Fruit fly (Drosophila melanogaster) whole organism, prepupa: ENCODE measurements around the gene CG4133.

ENCODE experiments used
- Blimp-1 ChIP-seq: fragments of 200-800 bp; sonication (Bioruptor generic); optimal IDR thresholded peaks from 3 replicates; lab custom pipeline; 2017; ENCODE audit warnings: missing biosample characterization, missing genetic modification characterization, mild to moderate bottlenecking, moderate library complexity, missing genetic modification reagents
- CG10631 ChIP-seq: fragments of 200-800 bp; sonication (Bioruptor generic); optimal IDR thresholded peaks from 2 replicates; lab custom pipeline; 2016; ENCODE audit warnings: missing biosample characterization, missing genetic modification characterization
- CG10669 ChIP-seq: fragments of 200-800 bp; sonication (Bioruptor generic); optimal IDR thresholded peaks from 3 replicates; lab custom pipeline; 2018; ENCODE audit warnings: missing biosample characterization, mild to moderate bottlenecking, missing genetic modification characterization, moderate library complexity
- CG11762 ChIP-seq: fragments of 200-800 bp; sonication (Bioruptor generic); optimal IDR thresholded peaks from 3 replicates; lab custom pipeline; 2016; ENCODE audit warnings: missing biosample characterization, missing genetic modification characterization; ENCODE audit not compliant: insufficient read depth
- CG11902 ChIP-seq: fragments of 200-800 bp; sonication (Bioruptor generic); optimal IDR thresholded peaks from 3 replicates; lab custom pipeline; 2016; ENCODE audit warnings: missing biosample characterization, missing genetic modification characterization
- CG15336 ChIP-seq: fragments of 200-800 bp; sonication (Bioruptor generic); IDR thresholded peaks from 2 replicates; pipeline ENCODE4 v1.3.6; 2022; ENCODE audit warnings: missing biosample characterization, missing genetic modification characterization
- CG1621 ChIP-seq: fragments of 200-800 bp; sonication (Bioruptor generic); optimal IDR thresholded peaks from 3 replicates; lab custom pipeline; 2018; ENCODE audit warnings: missing biosample characterization, mild to moderate bottlenecking, missing genetic modification characterization
- CG16779 ChIP-seq: fragments of 200-800 bp; sonication (Bioruptor generic); optimal IDR thresholded peaks from 3 replicates; lab custom pipeline; 2017; ENCODE audit warnings: missing biosample characterization, mild to moderate bottlenecking, missing genetic modification characterization
- CG3032 ChIP-seq: fragments of 200-800 bp; optimal IDR thresholded peaks from 2 replicates; lab custom pipeline; 2019; ENCODE audit warnings: missing biosample characterization, mild to moderate bottlenecking, missing genetic modification characterization, moderate library complexity
- CG32006 ChIP-seq: fragments of 200-800 bp; sonication (Bioruptor generic); optimal IDR thresholded peaks from 3 replicates; lab custom pipeline; 2017; ENCODE audit warnings: missing biosample characterization, mild to moderate bottlenecking, missing genetic modification characterization
- CG3919 ChIP-seq: fragments of 200-800 bp; sonication (Bioruptor generic); optimal IDR thresholded peaks from 3 replicates; lab custom pipeline; 2016; ENCODE audit warnings: missing biosample characterization, missing genetic modification characterization
- CG4318 ChIP-seq: fragments of 200-800 bp; sonication (Bioruptor generic); optimal IDR thresholded peaks from 3 replicates; lab custom pipeline; 2017; ENCODE audit warnings: missing biosample characterization, mild to moderate bottlenecking, missing genetic modification characterization
- CG6276 ChIP-seq: fragments of 200-800 bp; sonication (Bioruptor generic); optimal IDR thresholded peaks from 2 replicates; lab custom pipeline; 2017; ENCODE audit warnings: missing biosample characterization, mild to moderate bottlenecking, missing genetic modification characterization
- CG6792 ChIP-seq: fragments of 200-800 bp; sonication (Bioruptor generic); optimal IDR thresholded peaks from 3 replicates; lab custom pipeline; 2016; ENCODE audit warnings: missing biosample characterization, missing genetic modification characterization
- CG6854 ChIP-seq: fragments of 200-800 bp; sonication (Bioruptor generic); optimal IDR thresholded peaks from 2 replicates; lab custom pipeline; 2017; ENCODE audit warnings: missing biosample characterization, mild to moderate bottlenecking, missing genetic modification characterization
- CG7368 ChIP-seq: fragments of 200-800 bp; sonication (Bioruptor generic); optimal IDR thresholded peaks from 3 replicates; lab custom pipeline; 2016; ENCODE audit warnings: missing biosample characterization, missing genetic modification characterization
- CG8119 ChIP-seq: fragments of 200-800 bp; sonication (Bioruptor generic); IDR thresholded peaks from 3 replicates; pipeline ENCODE4 v1.3.6; 2022; ENCODE audit warnings: missing biosample characterization, missing genetic modification characterization
- CG8319 ChIP-seq: fragments of 200-800 bp; sonication (Bioruptor generic); optimal IDR thresholded peaks from 3 replicates; lab custom pipeline; 2016; ENCODE audit warnings: missing biosample characterization, missing genetic modification characterization
- CG8632 ChIP-seq: fragments of 200-800 bp; sonication (Bioruptor generic); optimal IDR thresholded peaks from 3 replicates; lab custom pipeline; 2016; ENCODE audit warnings: missing biosample characterization, missing genetic modification characterization
- Eip75B ChIP-seq: fragments of 200-800 bp; sonication (Bioruptor generic); optimal IDR thresholded peaks from 3 replicates; lab custom pipeline; 2016; ENCODE audit warnings: missing biosample characterization, missing genetic modification characterization
- Eip78C ChIP-seq: fragments of 200-800 bp; sonication (Bioruptor generic); peaks from one replicate; lab custom pipeline; 2016; ENCODE audit warnings: missing biosample characterization, missing genetic modification characterization
- Ets21C ChIP-seq: fragments of 200-800 bp; sonication (Bioruptor generic); optimal IDR thresholded peaks from 3 replicates; lab custom pipeline; 2016; ENCODE audit warnings: missing biosample characterization, missing genetic modification characterization
- Hr38 ChIP-seq: sonication (Bioruptor generic); optimal IDR thresholded peaks from 2 replicates; lab custom pipeline; 2016; ENCODE audit warnings: missing biosample characterization, missing genetic modification characterization
- Hr4 ChIP-seq: fragments of 200-800 bp; sonication (Bioruptor generic); optimal IDR thresholded peaks from 3 replicates; lab custom pipeline; 2016; ENCODE audit warnings: missing biosample characterization, missing genetic modification characterization
- Lpt ChIP-seq: fragments of 200-800 bp; sonication (Bioruptor generic); optimal IDR thresholded peaks from 3 replicates; lab custom pipeline; 2016; ENCODE audit warnings: missing biosample characterization, missing genetic modification characterization
- Met ChIP-seq: fragments of 200-800 bp; sonication (Bioruptor generic); optimal IDR thresholded peaks from 3 replicates; lab custom pipeline; 2016; ENCODE audit warnings: missing biosample characterization, missing genetic modification characterization
- OdsH ChIP-seq: fragments of 200-800 bp; sonication (Bioruptor generic); optimal IDR thresholded peaks from 3 replicates; lab custom pipeline; 2016; ENCODE audit warnings: missing biosample characterization, missing genetic modification characterization
- Smox ChIP-seq: fragments of 200-800 bp; sonication (Bioruptor generic); optimal IDR thresholded peaks from 3 replicates; lab custom pipeline; 2016; ENCODE audit warnings: missing biosample characterization, missing genetic modification characterization
- Sox102F ChIP-seq: fragments of 200-800 bp; sonication (Bioruptor generic); optimal IDR thresholded peaks from 2 replicates; lab custom pipeline; 2016; ENCODE audit warnings: missing biosample characterization, mild to moderate bottlenecking, missing genetic modification characterization
- Sox14 ChIP-seq: fragments of 200-800 bp; sonication (Bioruptor generic); optimal IDR thresholded peaks from 3 replicates; lab custom pipeline; 2016; ENCODE audit warnings: missing biosample characterization, missing genetic modification characterization
- Sox15 ChIP-seq: fragments of 200-800 bp; sonication (Bioruptor generic); optimal IDR thresholded peaks from 3 replicates; lab custom pipeline; 2016; ENCODE audit warnings: missing biosample characterization, missing genetic modification characterization
- achi ChIP-seq: fragments of 200-800 bp; sonication (Bioruptor generic); optimal IDR thresholded peaks from 3 replicates; lab custom pipeline; 2016; ENCODE audit warnings: missing biosample characterization, missing genetic modification characterization
- acj6 ChIP-seq: fragments of 200-800 bp; sonication (Bioruptor generic); optimal IDR thresholded peaks from 3 replicates; lab custom pipeline; 2016; ENCODE audit warnings: missing biosample characterization, missing genetic modification characterization
- cyc ChIP-seq: fragments of 200-800 bp; sonication (Bioruptor generic); optimal IDR thresholded peaks from 3 replicates; lab custom pipeline; 2016; ENCODE audit warnings: missing biosample characterization, missing genetic modification characterization
- dac ChIP-seq: fragments of 200-800 bp; sonication (Bioruptor generic); optimal IDR thresholded peaks from 2 replicates; lab custom pipeline; 2017; ENCODE audit warnings: missing biosample characterization, mild to moderate bottlenecking, missing genetic modification characterization
- dsx ChIP-seq: fragments of 200-800 bp; optimal IDR thresholded peaks from 3 replicates; lab custom pipeline; 2019; ENCODE audit warnings: missing biosample characterization, mild to moderate bottlenecking, missing genetic modification characterization, moderate library complexity; ENCODE audit not compliant: poor library complexity, severe bottlenecking
- eg ChIP-seq: fragments of 200-800 bp; sonication (Bioruptor generic); IDR thresholded peaks from 3 replicates; pipeline ENCODE4 v1.3.6; 2022; ENCODE audit warnings: missing biosample characterization, missing genetic modification characterization
- esn ChIP-seq: fragments of 200-800 bp; sonication (Bioruptor generic); optimal IDR thresholded peaks from 2 replicates; lab custom pipeline; 2016; ENCODE audit warnings: missing biosample characterization, mild to moderate bottlenecking, missing genetic modification characterization, moderate library complexity
- fd85E ChIP-seq: fragments of 200-800 bp; sonication (Bioruptor generic); optimal IDR thresholded peaks from 3 replicates; lab custom pipeline; 2016; ENCODE audit warnings: missing biosample characterization, missing genetic modification characterization
- fkh ChIP-seq: fragments of 200-800 bp; sonication (Bioruptor generic); optimal IDR thresholded peaks from 3 replicates; lab custom pipeline; 2017; ENCODE audit warnings: missing biosample characterization, mild to moderate bottlenecking, missing genetic modification characterization, moderate library complexity
- net ChIP-seq: fragments of 200-800 bp; sonication (Bioruptor generic); optimal IDR thresholded peaks from 3 replicates; lab custom pipeline; 2016; ENCODE audit warnings: missing biosample characterization, missing genetic modification characterization
- pdm3 ChIP-seq: fragments of 200-800 bp; sonication (Bioruptor generic); optimal IDR thresholded peaks from 3 replicates; lab custom pipeline; 2016; ENCODE audit warnings: missing biosample characterization, missing genetic modification characterization
- salr ChIP-seq, 2 experiments: fragments of 200-800 bp; sonication (Bioruptor generic); optimal IDR thresholded peaks; 3 replicates each; lab custom pipeline; 2016 to 2018; ENCODE audit warnings: missing biosample characterization in 2 of 2, missing genetic modification characterization in 2 of 2, mild to moderate bottlenecking in 1 of 2
- spab ChIP-seq: fragments of 200-800 bp; sonication (Bioruptor generic); optimal IDR thresholded peaks from 2 replicates; lab custom pipeline; 2017; ENCODE audit warnings: missing biosample characterization, mild to moderate bottlenecking, missing genetic modification characterization, missing genetic modification reagents
- svp ChIP-seq: fragments of 200-800 bp; sonication (Bioruptor generic); peaks from one replicate; lab custom pipeline; 2016; ENCODE audit warnings: missing biosample characterization, missing genetic modification characterization
- topi ChIP-seq: fragments of 200-800 bp; sonication (Bioruptor generic); optimal IDR thresholded peaks from 3 replicates; lab custom pipeline; 2016; ENCODE audit warnings: missing biosample characterization, missing genetic modification characterization
- vri ChIP-seq: fragments of 200-800 bp; sonication (Bioruptor generic); optimal IDR thresholded peaks from 3 replicates; lab custom pipeline; 2016; ENCODE audit warnings: missing biosample characterization, mild to moderate bottlenecking, missing genetic modification characterization

The CG4133 gene

DNA sequence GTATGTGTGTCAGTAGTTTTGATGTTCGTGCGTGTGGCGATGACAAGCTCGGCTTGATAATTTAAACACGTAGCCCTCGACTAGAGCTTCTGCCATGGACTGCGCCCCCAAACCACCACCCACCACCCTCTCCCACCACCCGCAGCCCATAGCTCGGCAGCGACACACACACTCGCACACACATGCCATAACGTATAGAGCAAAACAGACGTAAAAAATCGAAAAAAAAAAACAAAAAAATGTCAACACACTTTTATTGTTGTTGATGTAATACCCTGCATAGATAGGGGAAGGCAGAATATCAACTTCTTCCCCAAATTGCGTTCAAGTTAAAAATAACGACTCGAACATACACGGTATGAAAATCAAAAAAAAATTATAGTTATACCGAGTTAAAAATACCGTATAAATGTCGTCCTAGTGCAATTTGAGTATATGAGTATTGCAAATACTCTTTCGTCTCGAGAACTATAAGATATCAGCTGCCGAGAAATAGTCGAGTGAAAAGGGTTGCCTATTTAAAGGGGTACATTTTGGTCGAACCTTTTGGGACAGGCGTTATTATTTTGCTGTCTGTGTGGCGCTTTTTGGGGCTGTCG lies 15.1 kb downstream of the CG4133 start (continued):
- peak; percentile 51 for TF ChIP-seq CG4318
- peak; percentile 86 for TF ChIP-seq svp
- TF ChIP-seq vri (GFP tag; lab: Kevin White, UChicago) = peak; percentile 85
- peak; percentile 39 for TF ChIP-seq achi (GFP tag; lab: Kevin White, UChicago)
- TF ChIP-seq CG10631 (GFP tag; lab: Kevin White, UChicago) = no peak
- TF ChIP-seq Sox102F = peak; percentile 57
- peak; percentile 58 for TF ChIP-seq pdm3 (GFP tag; lab: Kevin White, UChicago)
- no peak for TF ChIP-seq CG7368 (GFP tag; lab: Kevin White, UChicago)
- TF ChIP-seq Sox15 = peak; percentile 15
- peak; percentile 76 for TF ChIP-seq Eip78C
- TF ChIP-seq net = peak; percentile 60
- TF ChIP-seq CG10669 = no peak
- TF ChIP-seq dac (GFP tag; lab: Kevin White, UChicago) = peak; percentile 13
- TF ChIP-seq cyc = peak; percentile 21
- peak; percentile 59; the same call in 2 of the 3 replicates for TF ChIP-seq CG8119
- TF ChIP-seq CG6792 (GFP tag; lab: Kevin White, UChicago) = peak; percentile 34
- TF ChIP-seq CG3032 (tag; lab: Kevin White, UChicago) = peak; percentile 11
- TF ChIP-seq CG3919 = no peak
- TF ChIP-seq CG16779 (tag; lab: Kevin White, UChicago) = no peak
- TF ChIP-seq spab (GFP tag; lab: Kevin White, UChicago) = peak; percentile 5
- peak; percentile 54 for TF ChIP-seq Ets21C (GFP tag; lab: Kevin White, UChicago)
- peak; percentile 41 for TF ChIP-seq acj6
- TF ChIP-seq dsx (GFP tag; lab: Kevin White, UChicago) = no peak
- TF ChIP-seq CG15336 (GFP tag; lab: Robert Waterston, UW) = no peak; the same call in 1 of the 2 replicates
- no peak for TF ChIP-seq CG6854 (GFP tag; lab: Kevin White, UChicago)
- TF ChIP-seq CG6276 (GFP tag; lab: Kevin White, UChicago) = peak; percentile 76
- peak; percentile 44 for TF ChIP-seq CG11762 (GFP tag; lab: Kevin White, UChicago)
- peak; percentile 32 for TF ChIP-seq CG11902

DNA sequence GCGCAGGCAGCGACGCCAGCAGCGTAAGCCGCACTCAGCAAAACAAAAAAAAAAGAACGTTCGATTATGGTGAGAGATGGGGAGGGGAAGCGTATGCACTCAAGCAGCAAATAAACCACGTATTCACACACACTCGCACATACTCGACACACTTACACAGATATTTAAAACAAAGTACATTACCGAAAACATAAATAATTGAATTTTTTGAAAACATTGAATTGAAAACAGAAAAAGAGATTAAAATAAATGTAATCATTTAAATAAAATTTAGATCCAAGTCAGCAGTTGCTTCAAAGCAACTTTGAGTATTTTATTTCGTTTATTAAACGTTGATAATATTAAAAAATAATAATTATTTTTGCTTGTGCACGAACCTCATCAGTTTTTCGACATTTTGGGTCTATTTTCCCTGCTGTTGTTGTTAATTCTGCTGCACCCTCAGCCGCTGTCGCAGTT lies 15.7 kb downstream of the CG4133 start:
- TF ChIP-seq CG8319 (peak; percentile 29), CG6276 (GFP tag; lab: Kevin White, UChicago) (peak; percentile 65), CG6854 (GFP tag; lab: Kevin White, UChicago) (no peak), spab (GFP tag; lab: Kevin White, UChicago) (no peak), Hr38 (GFP tag; lab: Kevin White, UChicago) (no peak), CG4318 (peak; percentile 7), CG16779 (tag; lab: Kevin White, UChicago) (peak; percentile 54), svp (peak; percentile 46), fkh (GFP tag; lab: Kevin White, UChicago) (no peak), Smox (GFP tag; lab: Kevin White, UChicago) (peak; percentile 48), fd85E (GFP tag; lab: Kevin White, UChicago) (no peak), CG10669 (peak; percentile 45), CG3919 (peak; percentile 43), Sox14 (GFP tag; lab: Kevin White, UChicago) (no peak), Lpt (GFP tag; lab: Kevin White, UChicago) (peak; percentile 31), acj6 (peak; percentile 65), CG11762 (GFP tag; lab: Kevin White, UChicago) (peak; percentile 49), CG1621 (tag; lab: Kevin White, UChicago) (no peak), topi (GFP tag; lab: Kevin White, UChicago) (peak; percentile 34), CG8632 (peak; percentile 51), Blimp-1 (GFP tag; lab: Kevin White, UChicago) (peak; percentile 49), Met (peak; percentile 46), CG10631 (GFP tag; lab: Kevin White, UChicago) (peak; percentile 62), CG32006 (GFP tag; lab: Kevin White, UChicago) (peak; percentile 66), eg (GFP tag; lab: Robert Waterston, UW) (peak; percentile 79), OdsH (GFP tag; lab: Kevin White, UChicago) (peak; percentile 73), salr (GFP tag; optimal IDR thresholded peaks at IDR 0.05; lab: Kevin White, UChicago) (no peak), CG6792 (GFP tag; lab: Kevin White, UChicago) (peak; percentile 49), Ets21C (GFP tag; lab: Kevin White, UChicago) (no peak), dac (GFP tag; lab: Kevin White, UChicago) (no peak), Eip75B (peak; percentile 11), CG15336 (GFP tag; lab: Robert Waterston, UW) (no peak), Hr4 (GFP tag; lab: Kevin White, UChicago) (peak; percentile 47), Sox102F (peak; percentile 25), Sox15 (peak; percentile 33), net (peak; percentile 41), achi (GFP tag; lab: Kevin White, UChicago) (peak; percentile 47), esn (GFP tag; lab: Kevin White, UChicago) (peak; percentile 62)
